Fruit fly (Drosophila melanogaster) whole organism, embryonic: ENCODE results near the gene Nadsyn.

Experiments
- Bgb ChIP-seq: fragments of 200-800 bp; sonication (Bioruptor generic); IDR thresholded peaks from 2 replicates; pipeline ENCODE4 v1.3.6; 2022; ENCODE audit warnings: missing biosample characterization, missing genetic modification characterization; ENCODE audit not compliant: partially characterized antibody
- CG10543 ChIP-seq: fragments of 200-800 bp; sonication (Bioruptor generic); optimal IDR thresholded peaks from 3 replicates; lab custom pipeline; 2017; ENCODE audit warnings: missing biosample characterization, mild to moderate bottlenecking, missing genetic modification characterization, moderate library complexity
- CG12769 ChIP-seq: fragments of 200-800 bp; sonication (Bioruptor generic); optimal IDR thresholded peaks from 2 replicates; lab custom pipeline; 2019; ENCODE audit warnings: missing biosample characterization, mild to moderate bottlenecking, missing genetic modification characterization, moderate library complexity
- CG13287 ChIP-seq: fragments of 200-800 bp; sonication (Bioruptor generic); IDR thresholded peaks from 2 replicates; pipeline ENCODE4 v1.3.6; 2022; ENCODE audit warnings: missing biosample characterization, missing genetic modification characterization; ENCODE audit not compliant: partially characterized antibody
- CG1603 ChIP-seq: fragments of 200-800 bp; sonication (Bioruptor generic); optimal IDR thresholded peaks from 2 replicates; lab custom pipeline; 2019; ENCODE audit warnings: missing biosample characterization, mild to moderate bottlenecking, missing genetic modification characterization, moderate library complexity
- CG16779 ChIP-seq: fragments of 200-800 bp; sonication (Bioruptor generic); IDR thresholded peaks from 2 replicates; pipeline ENCODE4 v1.3.6; 2022; ENCODE audit warnings: missing biosample characterization, missing genetic modification characterization
- CG17328 ChIP-seq: fragments of 200-800 bp; sonication (Bioruptor generic); IDR thresholded peaks from 2 replicates; pipeline ENCODE4 v1.3.6; 2022; ENCODE audit warnings: missing biosample characterization, missing genetic modification characterization
- CG17359 ChIP-seq: fragments of 200-800 bp; sonication (Bioruptor generic); optimal IDR thresholded peaks from 3 replicates; lab custom pipeline; 2018; ENCODE audit warnings: missing biosample characterization, mild to moderate bottlenecking, missing genetic modification characterization, moderate library complexity
- CG17802 ChIP-seq: fragments of 200-800 bp; sonication (Bioruptor generic); optimal IDR thresholded peaks from 2 replicates; lab custom pipeline; 2018; ENCODE audit warnings: missing biosample characterization, mild to moderate bottlenecking, missing genetic modification characterization, moderate library complexity
- CG18011 ChIP-seq: fragments of 200-800 bp; sonication (Bioruptor generic); optimal IDR thresholded peaks from 2 replicates; lab custom pipeline; 2017; ENCODE audit warnings: missing biosample characterization, missing genetic modification characterization, mild to moderate bottlenecking, moderate library complexity, missing genotype
- CG34224 ChIP-seq: fragments of 200-800 bp; sonication (Bioruptor generic); IDR thresholded peaks from 3 replicates; pipeline ENCODE4 v1.3.6; 2022; ENCODE audit warnings: missing biosample characterization, missing genetic modification characterization; ENCODE audit not compliant: partially characterized antibody
- CG43689 ChIP-seq: fragments of 200-800 bp; sonication (Bioruptor generic); IDR thresholded peaks from 2 replicates; pipeline ENCODE4 v1.3.6; 2022; ENCODE audit warnings: missing biosample characterization, missing genetic modification characterization
- CG8290 ChIP-seq, 3 experiments: fragments of 200-800 bp; sonication (Bioruptor generic); optimal IDR thresholded peaks; 2 replicates each; lab custom pipeline; 2016 to 2019; ENCODE audit warnings: missing biosample characterization in 3 of 3, missing genetic modification characterization in 3 of 3, mild to moderate bottlenecking in 2 of 3, moderate library complexity in 1 of 3
- CG9437 ChIP-seq: fragments of 200-800 bp; sonication (Bioruptor generic); optimal IDR thresholded peaks from 2 replicates; lab custom pipeline; 2018; ENCODE audit warnings: missing biosample characterization, mild to moderate bottlenecking, missing genetic modification characterization
- CHES-1-like ChIP-seq: fragments of 200-800 bp; sonication (Bioruptor generic); optimal IDR thresholded peaks from 2 replicates; lab custom pipeline; 2016; ENCODE audit warnings: missing biosample characterization, missing genetic modification characterization
- Deaf1 ChIP-seq: fragments of 200-800 bp; optimal IDR thresholded peaks from 3 replicates; lab custom pipeline; 2019; ENCODE audit warnings: missing biosample characterization, mild to moderate bottlenecking, missing genetic modification characterization, moderate library complexity
- Dll ChIP-seq: fragments of 200-800 bp; sonication (Bioruptor generic); IDR thresholded peaks from 4 replicates; pipeline ENCODE4 v1.3.6; 2022; ENCODE audit warnings: missing biosample characterization, missing genetic modification characterization; ENCODE audit not compliant: partially characterized antibody
- Fer1 ChIP-seq: fragments of 200-800 bp; sonication (Bioruptor generic); optimal IDR thresholded peaks from 2 replicates; lab custom pipeline; 2017; ENCODE audit warnings: missing biosample characterization, mild to moderate bottlenecking, missing genetic modification characterization
- HLH4C ChIP-seq: fragments of 200-800 bp; sonication (Bioruptor generic); IDR thresholded peaks from 3 replicates; pipeline ENCODE4 v1.3.6; 2022; ENCODE audit warnings: missing biosample characterization, missing genetic modification characterization; ENCODE audit not compliant: partially characterized antibody
- HmgZ ChIP-seq: fragments of 200-800 bp; sonication (Bioruptor generic); optimal IDR thresholded peaks from 2 replicates; lab custom pipeline; 2018; ENCODE audit warnings: missing biosample characterization, mild to moderate bottlenecking, missing genetic modification characterization
- Hmr ChIP-seq: fragments of 200-800 bp; sonication (Bioruptor generic); optimal IDR thresholded peaks from 3 replicates; lab custom pipeline; 2017; ENCODE audit warnings: mild to moderate bottlenecking, missing biosample characterization, missing genetic modification reagents, missing genetic modification characterization
- Nf-YB ChIP-seq: fragments of 200-800 bp; sonication (Bioruptor generic); optimal IDR thresholded peaks from 3 replicates; lab custom pipeline; 2019; ENCODE audit warnings: missing biosample characterization, mild to moderate bottlenecking, missing genetic modification characterization, moderate library complexity
- Scr ChIP-seq: fragments of 200-800 bp; sonication (Bioruptor generic); IDR thresholded peaks from 2 replicates; pipeline ENCODE4 v1.3.6; 2022; ENCODE audit warnings: missing biosample characterization, missing genetic modification characterization; ENCODE audit not compliant: partially characterized antibody
- Sin3A ChIP-seq: fragments of >200 bp; optimal IDR thresholded peaks from 2 replicates; lab custom pipeline; 2018
- Trl ChIP-seq, 3 experiments: fragments of >200 bp in 2 of 3; fragments of 200-800 bp in 1 of 3; sonication (Bioruptor generic) in 1 of 3; optimal IDR thresholded peaks; 2 replicates in 1 of 3; 3 replicates in 2 of 3; lab custom pipeline; 2016 to 2017; ENCODE audit warnings: missing biosample characterization in 1 of 3, missing genetic modification characterization in 1 of 3
- Usf ChIP-seq: fragments of 200-800 bp; sonication (Bioruptor generic); optimal IDR thresholded peaks from 2 replicates; lab custom pipeline; 2017; ENCODE audit warnings: missing genotype, missing biosample characterization, missing genetic modification characterization
- ab ChIP-seq: fragments of 200-800 bp; sonication (Bioruptor generic); optimal IDR thresholded peaks from 2 replicates; lab custom pipeline; 2016; ENCODE audit warnings: missing biosample characterization, missing genetic modification characterization
- ato ChIP-seq: fragments of 200-800 bp; sonication (Bioruptor generic); IDR thresholded peaks from 2 replicates; pipeline ENCODE4 v1.3.6; 2022; ENCODE audit warnings: missing biosample characterization, missing genetic modification characterization; ENCODE audit not compliant: partially characterized antibody
- ci ChIP-seq: fragments of 200-800 bp; sonication (Bioruptor generic); IDR thresholded peaks from 3 replicates; pipeline ENCODE4 v1.3.6; 2022; ENCODE audit warnings: missing biosample characterization, missing genetic modification characterization
- ftz-f1 ChIP-seq: fragments of 200-800 bp; sonication (Bioruptor generic); optimal IDR thresholded peaks from 2 replicates; lab custom pipeline; 2016; ENCODE audit warnings: missing biosample characterization, missing genetic modification characterization
- gro ChIP-seq: fragments of 200-800 bp; sonication (Bioruptor generic); optimal IDR thresholded peaks from 2 replicates; lab custom pipeline; 2016; ENCODE audit warnings: missing biosample characterization, missing genetic modification characterization
- hbn ChIP-seq: fragments of 200-800 bp; sonication (Bioruptor generic); IDR thresholded peaks from 2 replicates; pipeline ENCODE4 v1.3.6; 2022; ENCODE audit warnings: missing biosample characterization, missing genetic modification characterization; ENCODE audit not compliant: partially characterized antibody
- lab ChIP-seq: fragments of 200-800 bp; sonication (Bioruptor generic); optimal IDR thresholded peaks from 3 replicates; lab custom pipeline; 2017; ENCODE audit warnings: missing biosample characterization, missing genetic modification characterization, mild to moderate bottlenecking, moderate library complexity, missing genetic modification reagents
- lbe ChIP-seq: fragments of 200-800 bp; sonication (Bioruptor generic); optimal IDR thresholded peaks from 2 replicates; lab custom pipeline; 2016; ENCODE audit warnings: missing biosample characterization, mild to moderate bottlenecking, missing genetic modification characterization
- mam ChIP-seq: fragments of 200-800 bp; sonication (Bioruptor generic); optimal IDR thresholded peaks from 3 replicates; lab custom pipeline; 2016; ENCODE audit warnings: missing biosample characterization, missing genetic modification characterization
- pita ChIP-seq: fragments of 200-800 bp; sonication (Bioruptor generic); optimal IDR thresholded peaks from 2 replicates; lab custom pipeline; 2017; ENCODE audit warnings: missing biosample characterization, mild to moderate bottlenecking, missing genetic modification characterization
- pros ChIP-seq: fragments of 200-800 bp; sonication (Bioruptor generic); optimal IDR thresholded peaks from 3 replicates; lab custom pipeline; 2019; ENCODE audit warnings: missing biosample characterization, mild to moderate bottlenecking, missing genetic modification characterization, moderate library complexity
- sens ChIP-seq: fragments of 200-800 bp; sonication (Bioruptor generic); peaks from one replicate; lab custom pipeline; 2016; ENCODE audit warnings: missing biosample characterization, missing genetic modification characterization
- slp2 ChIP-seq: fragments of 200-800 bp; sonication (Bioruptor generic); optimal IDR thresholded peaks from 2 replicates; lab custom pipeline; 2016; ENCODE audit warnings: missing biosample characterization, missing genetic modification characterization
- so ChIP-seq: fragments of 200-800 bp; sonication (Bioruptor generic); IDR thresholded peaks from 3 replicates; pipeline ENCODE4 v1.3.6; 2022; ENCODE audit warnings: missing biosample characterization, missing genetic modification characterization
- sug ChIP-seq: fragments of 200-800 bp; optimal IDR thresholded peaks from 2 replicates; lab custom pipeline; 2019; ENCODE audit warnings: missing biosample characterization, mild to moderate bottlenecking, missing genetic modification characterization, moderate library complexity

Nadsyn gene

DNA sequence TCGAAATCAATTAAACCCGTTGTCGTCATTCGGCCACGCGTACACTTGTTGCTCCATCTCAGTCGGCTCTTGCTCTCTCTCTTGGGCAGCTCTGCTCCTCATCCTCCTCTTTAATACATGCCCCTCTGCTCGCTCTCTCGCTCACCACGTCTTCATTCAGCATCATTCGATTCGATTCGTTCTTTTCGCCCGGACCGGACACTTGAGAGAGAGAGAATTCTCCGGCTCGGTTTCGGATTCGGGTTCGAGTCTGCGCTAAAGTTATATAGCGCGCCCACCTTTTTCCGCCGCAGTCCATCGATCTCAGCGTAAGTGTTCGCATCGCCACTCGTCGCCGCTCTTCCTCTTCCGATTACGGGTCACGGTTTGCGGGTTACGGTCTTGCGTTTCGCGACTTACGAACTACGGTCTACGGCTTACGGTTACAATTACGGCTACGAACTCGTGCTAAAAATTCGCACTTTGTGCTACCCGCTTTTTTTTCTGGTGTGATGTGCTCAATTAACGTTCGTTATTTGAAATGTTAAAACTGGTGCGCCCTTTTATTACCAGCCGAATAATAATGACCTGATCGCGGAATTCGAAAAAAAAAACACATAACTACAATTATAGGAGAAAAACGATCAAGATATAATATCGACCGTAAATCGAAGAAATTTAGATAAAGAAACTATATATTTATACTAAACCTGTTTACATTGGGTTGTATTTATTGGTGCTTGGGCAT, 76.0 kb downstream of the Nadsyn start (continued):
- TF ChIP-seq Usf (GFP tag; lab: Kevin White, UChicago) (no peak), CG10543 (GFP tag; lab: Kevin White, UChicago) (peak; percentile 53), CG1603 (no peak), ftz-f1 (GFP tag; lab: Kevin White, UChicago) (peak; percentile 77), hbn (GFP tag; lab: Robert Waterston, UW) (peak; percentile 37; the same call in 1 of the 2 replicates), mam (GFP tag; lab: Kevin White, UChicago) (no peak), CG34224 (GFP tag; lab: Robert Waterston, UW) (peak; percentile 34; the same call in 1 of the 3 replicates), lab (peak; percentile 15), Sin3A (no peak), CG17328 (GFP tag; lab: Robert Waterston, UW) (0 out of 2 replicates have a peak, but pooled peaks have one; percentile 16), CG43689 (GFP tag; lab: Robert Waterston, UW) (no peak), Hmr (GFP tag; lab: Kevin White, UChicago) (peak; percentile 16), CG16779 (GFP tag; lab: Robert Waterston, UW) (no peak), CG9437 (peak; percentile 74), pros (GFP tag; lab: Kevin White, UChicago) (peak; percentile 57), sens (peak; percentile 56), CG13287 (peak; percentile 28; the same call in 1 of the 2 replicates), lbe (GFP tag; lab: Kevin White, UChicago) (no peak), so (GFP tag; lab: Robert Waterston, UW) (peak; percentile 25; the same call in 2 of the 3 replicates), CHES-1-like (GFP tag; lab: Kevin White, UChicago) (peak; percentile 4), slp2 (GFP tag; lab: Kevin White, UChicago) (no peak), CG17359 (tag; lab: Kevin White, UChicago) (no peak), ab (GFP tag; lab: Kevin White, UChicago) (no peak), CG17802 (no peak), ato (0 out of 2 replicates have a peak, but pooled peaks have one; percentile 35), Trl (optimal IDR thresholded peaks at IDR 0.05; lab: Kevin White, UChicago) (peak; percentile 91 to 95), Trl (GFP tag; optimal IDR thresholded peaks at IDR 0.05; lab: Kevin White, UChicago) (peak; percentile 34), Nf-YB (GFP tag; lab: Kevin White, UChicago) (peak; percentile 66), Bgb (peak; percentile 44; the same call in 1 of the 2 replicates), Scr (peak; percentile 37), gro (peak; percentile 52), Dll (GFP tag; lab: Robert Waterston, UW) (peak; percentile 36; the same call in 2 of the 4 replicates), Deaf1 (tag; lab: Kevin White, UChicago) (peak; percentile 92), Fer1 (GFP tag; lab: Kevin White, UChicago) (peak; percentile 54), pita (GFP tag; lab: Kevin White, UChicago) (peak; percentile 34), CG12769 (peak; percentile 74), ci (peak; percentile 54; the same call in 2 of the 3 replicates), HLH4C (GFP tag; lab: Robert Waterston, UW) (peak; percentile 41; the same call in 1 of the 3 replicates), CG8290 (GFP tag; optimal IDR thresholded peaks at IDR 0.05; lab: Kevin White, UChicago) (no peak), CG8290 (tag; optimal IDR thresholded peaks at IDR 0.05; lab: Kevin White, UChicago) (peak in 1 of 2 experiments; percentile 66), CG18011 (GFP tag; lab: Kevin White, UChicago) (no peak), HmgZ (tag; lab: Kevin White, UChicago) (peak; percentile 17), sug (tag; lab: Kevin White, UChicago) (peak; percentile 38)
